Worm (Caenorhabditis elegans): ENCODE data around the gene ntl-4.

DNA sequence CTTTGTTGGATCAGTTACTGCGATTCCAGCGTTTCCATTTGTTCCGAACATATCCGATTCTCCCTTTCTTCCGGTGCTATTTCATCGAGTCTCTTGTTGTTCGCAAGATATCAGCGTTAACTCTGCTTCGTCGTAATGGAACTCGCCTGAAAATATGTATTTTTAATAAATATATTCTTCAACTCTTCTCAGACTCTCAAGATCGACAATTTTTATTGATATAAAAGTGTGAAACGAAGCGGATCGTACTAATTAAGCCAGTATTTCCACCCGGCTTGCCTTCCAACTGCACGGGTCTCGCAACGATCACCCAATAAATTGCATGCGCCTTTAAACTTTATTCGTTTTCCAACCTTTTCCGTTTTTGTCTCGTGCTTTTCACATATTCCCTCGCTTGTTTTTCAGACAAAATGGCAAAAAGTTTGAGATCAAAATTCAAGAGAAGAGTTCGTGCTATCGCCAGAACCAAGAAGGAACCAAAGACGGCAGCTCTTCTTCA is 13.7 kb downstream of the ntl-4 start, which contains the start of the genes xpo-3 and C49H3.3:
- TF ChIP-seq nhr-11 (tag; optimal IDR thresholded peaks at IDR 0.05) = no peak
- TF ChIP-seq aly-2 (tag; optimal IDR thresholded peaks at IDR 0.05) = no peak
- no peak for TF ChIP-seq pqm-1 (tag; optimal IDR thresholded peaks at IDR 0.05)
- TF ChIP-seq jun-1 (tag; optimal IDR thresholded peaks at IDR 0.05) = no peak
- TF ChIP-seq unc-39 (tag; optimal IDR thresholded peaks at IDR 0.05) = no peak
- no peak for TF ChIP-seq nhr-67 (tag; optimal IDR thresholded peaks at IDR 0.05)
- TF ChIP-seq elt-3 (tag; optimal IDR thresholded peaks at IDR 0.05) = no peak
- TF ChIP-seq ztf-11 (tag; optimal IDR thresholded peaks at IDR 0.05) = no peak
- TF ChIP-seq unc-62 (GFP tag; optimal IDR thresholded peaks at IDR 0.05) = no peak
- TF ChIP-seq egl-27 (tag; optimal IDR thresholded peaks at IDR 0.05) = no peak
- TF ChIP-seq sea-2 (GFP tag; optimal IDR thresholded peaks at IDR 0.05) = no peak
- TF ChIP-seq nhr-28 (tag; optimal IDR thresholded peaks at IDR 0.05) = no peak
- TF ChIP-seq ama-1 (optimal IDR thresholded peaks at IDR 0.05) = peak; percentile 38

Data from whole organism, L3 larva.